Fruit fly (Drosophila melanogaster) whole organism, pupa: ENCODE data around the gene CG12075.

Experiments used
- CG10348 ChIP-seq: fragments of 200-800 bp; sonication (Bioruptor generic); IDR thresholded peaks from 2 replicates; pipeline ENCODE4 v1.3.6; 2022; ENCODE audit warnings: missing biosample characterization, missing genetic modification characterization
- CG12605 ChIP-seq: fragments of 200-800 bp; sonication (Bioruptor generic); IDR thresholded peaks from 2 replicates; pipeline ENCODE4 v1.3.6; 2022; ENCODE audit warnings: missing biosample characterization, missing genetic modification characterization
- CG13204 ChIP-seq: fragments of 200-800 bp; sonication (Bioruptor generic); optimal IDR thresholded peaks from 2 replicates; lab custom pipeline; 2018; ENCODE audit warnings: missing biosample characterization, mild to moderate bottlenecking, missing genetic modification characterization, moderate library complexity
- CG14655 ChIP-seq: fragments of 200-800 bp; sonication (Bioruptor generic); optimal IDR thresholded peaks from 3 replicates; lab custom pipeline; 2017; ENCODE audit warnings: mild to moderate bottlenecking, missing biosample characterization, missing genetic modification reagents, missing genetic modification characterization
- CG15710 ChIP-seq: fragments of 200-800 bp; sonication (Bioruptor generic); optimal IDR thresholded peaks from 2 replicates; lab custom pipeline; 2018; ENCODE audit warnings: missing biosample characterization, mild to moderate bottlenecking, missing genetic modification characterization, moderate library complexity
- CG32121 ChIP-seq: fragments of 200-800 bp; sonication (Bioruptor generic); IDR thresholded peaks from 2 replicates; pipeline ENCODE4 v1.3.6; 2022; ENCODE audit warnings: missing biosample characterization, missing genetic modification characterization
- CG34367 ChIP-seq: fragments of 200-800 bp; sonication (Bioruptor generic); optimal IDR thresholded peaks from 2 replicates; lab custom pipeline; 2018; ENCODE audit warnings: missing biosample characterization, mild to moderate bottlenecking, missing genetic modification characterization
- CG8159 ChIP-seq: fragments of 200-800 bp; sonication (Bioruptor generic); optimal IDR thresholded peaks from 3 replicates; lab custom pipeline; 2018; ENCODE audit warnings: missing biosample characterization, mild to moderate bottlenecking, missing genetic modification characterization, moderate library complexity
- CG9948 ChIP-seq: fragments of 200-800 bp; sonication (Bioruptor generic); optimal IDR thresholded peaks from 2 replicates; lab custom pipeline; 2018; ENCODE audit warnings: missing biosample characterization, mild to moderate bottlenecking, missing genetic modification characterization, moderate library complexity
- EcR ChIP-seq: fragments of 200-800 bp; sonication (Bioruptor generic); optimal IDR thresholded peaks from 3 replicates; lab custom pipeline; 2019; ENCODE audit warnings: missing biosample characterization, missing genetic modification characterization, mild to moderate bottlenecking, moderate library complexity, missing genetic modification reagents
- Pif1A ChIP-seq: fragments of 200-800 bp; sonication (Bioruptor generic); optimal IDR thresholded peaks from 3 replicates; lab custom pipeline; 2016; ENCODE audit warnings: missing biosample characterization, missing genetic modification characterization
- Snoo ChIP-seq: fragments of 200-800 bp; sonication (Bioruptor generic); optimal IDR thresholded peaks from 3 replicates; lab custom pipeline; 2017; ENCODE audit warnings: missing biosample characterization, mild to moderate bottlenecking, missing genetic modification characterization, inconsistent platforms
- fd96Ca ChIP-seq: fragments of 200-800 bp; sonication (Bioruptor generic); IDR thresholded peaks from 3 replicates; pipeline ENCODE4 v1.3.6; 2022; ENCODE audit warnings: missing biosample characterization, missing genetic modification characterization

- TF ChIP-seq CG10348 (GFP tag; lab: Robert Waterston, UW) (no peak), CG34367 (tag; lab: Kevin White, UChicago) (no peak), CG8159 (tag; lab: Kevin White, UChicago) (no peak), CG13204 (no peak), Snoo (tag; lab: Kevin White, UChicago) (no peak), Pif1A (GFP tag; lab: Kevin White, UChicago) (no peak), EcR (GFP tag; lab: Kevin White, UChicago) (no peak), CG14655 (GFP tag; lab: Kevin White, UChicago) (no peak), CG15710 (tag; lab: Kevin White, UChicago) (no peak), CG12605 (GFP tag; lab: Robert Waterston, UW) (no peak), CG32121 (GFP tag; lab: Robert Waterston, UW) (no peak), fd96Ca (no peak), CG9948 (no peak)
These were observed 8.7 kb upstream of the CG12075 start for dm6 chrX:8829396-8829795.
